Worm (Caenorhabditis elegans): ENCODE results near the gene ugt-18.

ugt-18 gene

DNA sequence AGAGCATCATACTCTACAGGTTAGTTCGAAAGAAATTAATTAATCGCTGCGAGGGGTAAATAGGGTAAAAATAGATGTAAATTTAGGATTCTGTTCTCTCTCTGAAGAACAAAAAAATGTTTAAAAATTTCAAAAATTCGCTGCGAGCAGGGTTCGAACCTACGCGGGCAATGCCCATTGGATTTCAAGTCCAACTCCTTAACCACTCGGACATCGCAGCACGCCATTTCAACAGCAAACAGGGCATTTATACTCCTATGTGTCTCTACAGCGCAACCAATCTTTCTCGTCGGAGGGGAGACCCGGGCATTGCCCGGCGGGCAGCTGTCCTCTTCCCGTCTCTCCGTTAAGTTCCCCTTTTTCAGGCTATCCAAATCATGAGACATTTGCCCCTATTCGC, 39.8 kb upstream of the ugt-18 start (continued):
- peak; percentile 84 for TF ChIP-seq elt-4 (tag; optimal IDR thresholded peaks at IDR 0.05)
- peak; percentile 84 for TF ChIP-seq ceh-9 (tag; optimal IDR thresholded peaks at IDR 0.05)
- peak; percentile 93 for TF ChIP-seq Y22D7AL.16 (tag; optimal IDR thresholded peaks at IDR 0.05)
- peak; percentile 80 for TF ChIP-seq C08G9.2 (tag; optimal IDR thresholded peaks at IDR 0.05)
- peak; percentile 80 for TF ChIP-seq dmd-4 (tag; optimal IDR thresholded peaks at IDR 0.05; ENCODE audit: borderline replicate concordance)
- peak; percentile 81 for TF ChIP-seq dve-1 (tag; optimal IDR thresholded peaks at IDR 0.05)
- peak; percentile 94 for TF ChIP-seq sox-4 (tag; optimal IDR thresholded peaks at IDR 0.05)
- peak; percentile 87 for TF ChIP-seq pat-9 (tag; optimal IDR thresholded peaks at IDR 0.05)
- peak; percentile 86 for TF ChIP-seq lin-11 (tag; optimal IDR thresholded peaks at IDR 0.05)
- TF ChIP-seq zip-5 (tag; optimal IDR thresholded peaks at IDR 0.05) = peak; percentile 82
- TF ChIP-seq elt-2 (tag; optimal IDR thresholded peaks at IDR 0.05) = peak; percentile 96
- TF ChIP-seq ref-2 (tag; optimal IDR thresholded peaks at IDR 0.05) = peak; percentile 91
- TF ChIP-seq nhr-11 (tag; optimal IDR thresholded peaks at IDR 0.05) = no peak
- TF ChIP-seq gmeb-2 (tag; optimal IDR thresholded peaks at IDR 0.05) = peak; percentile 92
- peak; percentile 76 for TF ChIP-seq npax-4 (tag; optimal IDR thresholded peaks at IDR 0.05)
- TF ChIP-seq pha-4 (tag; optimal IDR thresholded peaks at IDR 0.05) = no peak
- TF ChIP-seq F13H6.1 (tag; optimal IDR thresholded peaks at IDR 0.05) = peak; percentile 81
- peak; percentile 88 for TF ChIP-seq ttx-3 (tag; optimal IDR thresholded peaks at IDR 0.05)
- TF ChIP-seq sdc-2 (tag; optimal IDR thresholded peaks at IDR 0.05) = peak; percentile 73
- peak; percentile 92 for TF ChIP-seq pha-2 (tag; optimal IDR thresholded peaks at IDR 0.05)
- peak; percentile 80 for TF ChIP-seq hlh-13 (GFP tag; optimal IDR thresholded peaks at IDR 0.05)
- TF ChIP-seq nfya-1 (tag; optimal IDR thresholded peaks at IDR 0.05) = peak; percentile 69
- TF ChIP-seq ceh-19 (GFP tag; optimal IDR thresholded peaks at IDR 0.05) = peak; percentile 95
- TF ChIP-seq fkh-10 (GFP tag; optimal IDR thresholded peaks at IDR 0.05) = peak; percentile 81
- peak; percentile 83 for TF ChIP-seq eyg-1 (tag; optimal IDR thresholded peaks at IDR 0.05)
- TF ChIP-seq ceh-34 (tag; optimal IDR thresholded peaks at IDR 0.05) = peak; percentile 89
- peak; percentile 73 for TF ChIP-seq ceh-31 (tag; optimal IDR thresholded peaks at IDR 0.05)
- no peak for TF ChIP-seq ceh-22 (tag; optimal IDR thresholded peaks at IDR 0.05)
- peak; percentile 76 for TF ChIP-seq odd-2 (tag; optimal IDR thresholded peaks at IDR 0.05)
- peak; percentile 96 for TF ChIP-seq unc-3 (GFP tag; conservative IDR thresholded peaks at IDR 0.05)
- TF ChIP-seq unc-3 (tag; optimal IDR thresholded peaks at IDR 0.05) = peak; percentile 84
- peak; percentile 77 for TF ChIP-seq ceh-48 (tag; optimal IDR thresholded peaks at IDR 0.05)
- no peak for TF ChIP-seq ama-1 (optimal IDR thresholded peaks at IDR 0.05)
- peak; percentile 68 for TF ChIP-seq unc-42 (tag; optimal IDR thresholded peaks at IDR 0.05)
- TF ChIP-seq hlh-8 (tag; optimal IDR thresholded peaks at IDR 0.05) = peak; percentile 51
- TF ChIP-seq ceh-18 (tag; optimal IDR thresholded peaks at IDR 0.05) = peak; percentile 75
- peak; percentile 88 for TF ChIP-seq sox-2 (GFP tag; IDR thresholded peaks at IDR 0.05)
- peak; percentile 30 for TF ChIP-seq hlh-30 (tag; optimal IDR thresholded peaks at IDR 0.05; ENCODE audit: insufficient read depth)
- TF ChIP-seq ceh-24 (tag; optimal IDR thresholded peaks at IDR 0.05) = peak; percentile 47
- TF ChIP-seq ceh-14 (tag; optimal IDR thresholded peaks at IDR 0.05) = peak; percentile 88
- peak; percentile 96 for TF ChIP-seq ceh-45 (GFP tag; IDR thresholded peaks at IDR 0.05)
- peak; percentile 85 for TF ChIP-seq tbx-2 (tag; optimal IDR thresholded peaks at IDR 0.05)
- TF ChIP-seq hlh-6 (tag; optimal IDR thresholded peaks at IDR 0.05) = peak; percentile 96
- peak; percentile 48 for TF ChIP-seq ets-4 (tag; optimal IDR thresholded peaks at IDR 0.05)
- no peak for TF ChIP-seq pros-1 (tag; optimal IDR thresholded peaks at IDR 0.05)

DNA sequence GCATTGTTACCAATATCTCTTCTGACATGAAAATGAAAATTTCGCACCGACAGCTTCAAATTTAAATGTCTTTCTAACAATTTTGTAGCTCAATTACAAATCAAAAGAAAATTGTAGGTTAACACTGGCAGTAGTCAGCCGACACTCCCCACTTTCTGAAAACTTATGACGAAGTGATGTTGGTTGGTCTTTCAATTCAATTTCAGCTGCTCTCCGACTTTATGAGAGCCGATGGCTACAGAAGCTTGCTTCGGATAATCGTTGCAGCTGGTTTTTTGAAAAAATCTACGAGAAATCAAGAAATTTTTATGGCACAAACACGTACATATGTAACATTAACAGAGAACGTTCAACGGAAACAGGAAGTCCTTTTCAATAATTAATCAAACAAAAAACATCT, 35.2 kb upstream of the ugt-18 start, which contains the start of gene sre-20:
sre-20 (minus strand) TSS at position 101 of the 400 bp plus-strand sequence.
- TF ChIP-seq pha-4 (tag; optimal IDR thresholded peaks at IDR 0.05) = no peak
- no peak for TF ChIP-seq zip-5 (tag; optimal IDR thresholded peaks at IDR 0.05)
- no peak for TF ChIP-seq sox-2 (GFP tag; IDR thresholded peaks at IDR 0.05)
- no peak for TF ChIP-seq elt-4 (tag; optimal IDR thresholded peaks at IDR 0.05)
- TF ChIP-seq ceh-30 (tag; optimal IDR thresholded peaks at IDR 0.05) = no peak
- TF ChIP-seq gmeb-2 (tag; optimal IDR thresholded peaks at IDR 0.05) = no peak
- TF ChIP-seq Y22D7AL.16 (tag; optimal IDR thresholded peaks at IDR 0.05) = no peak
- TF ChIP-seq eyg-1 (tag; optimal IDR thresholded peaks at IDR 0.05) = no peak
- TF ChIP-seq rnt-1 (tag; optimal IDR thresholded peaks at IDR 0.05) = no peak
- no peak for TF ChIP-seq fkh-10 (GFP tag; optimal IDR thresholded peaks at IDR 0.05)
- TF ChIP-seq pha-2 (tag; optimal IDR thresholded peaks at IDR 0.05) = no peak
- TF ChIP-seq ceh-18 (tag; optimal IDR thresholded peaks at IDR 0.05) = no peak
- no peak for TF ChIP-seq hlh-13 (GFP tag; optimal IDR thresholded peaks at IDR 0.05)

All from whole organism, late embryonic.